Worm (Caenorhabditis elegans) whole organism, young adult: ENCODE results near the gene madf-9.
A peak's percentile ranks its signal among the peaks of the same experiment; 100 is the strongest.

Source experiments
- F23B12.7 ChIP-seq: sonication (generic microtip); optimal IDR thresholded peaks from 2 replicates; lab custom pipeline; 2017; ENCODE audit warnings: missing genetic modification characterization, mild to moderate bottlenecking, missing compliant biosample characterization, antibody characterized with exemption, moderate library complexity; ENCODE audit not compliant: insufficient read depth
- F39B2.1 ChIP-seq: fragments of 200-800 bp; sonication (Bioruptor generic); IDR thresholded peaks from 2 replicates; pipeline ENCODE4 v1.3.6; 2022; ENCODE audit warnings: missing genetic modification reagents, missing genetic modification characterization, missing compliant biosample characterization
- F55B11.4 ChIP-seq: sonication (generic microtip); optimal IDR thresholded peaks from 2 replicates; lab custom pipeline; 2016; ENCODE audit warnings: missing compliant biosample characterization, missing genetic modification characterization, borderline replicate concordance; ENCODE audit not compliant: insufficient read depth
- F57A8.1 ChIP-seq: fragments of 200-800 bp; sonication (Bioruptor generic); optimal IDR thresholded peaks from 2 replicates; lab custom pipeline; 2018; ENCODE audit warnings: mild to moderate bottlenecking, missing genetic modification characterization, moderate library complexity, missing compliant biosample characterization
- K12H6.12 ChIP-seq: fragments of 200-800 bp; sonication (Bioruptor generic); optimal IDR thresholded peaks from 2 replicates; lab custom pipeline; 2018; ENCODE audit warnings: mild to moderate bottlenecking, missing genetic modification characterization, missing compliant biosample characterization
- T26A5.8 ChIP-seq: sonication (generic microtip); optimal IDR thresholded peaks from 2 replicates; lab custom pipeline; 2016; ENCODE audit warnings: missing genetic modification characterization, missing compliant biosample characterization
- Y67H2A.10 ChIP-seq: fragments of 200-800 bp; sonication (Bioruptor generic); conservative IDR thresholded peaks from 2 replicates; pipeline ENCODE4 v1.3.6; 2022; ENCODE audit warnings: missing genetic modification reagents, missing genetic modification characterization, missing compliant biosample characterization
- Y79H2A.3 ChIP-seq: fragments of 200-800 bp; sonication (Bioruptor generic); conservative IDR thresholded peaks from 2 replicates; pipeline ENCODE4 v1.3.6; 2022; ENCODE audit warnings: missing genetic modification reagents, missing genetic modification characterization, missing compliant biosample characterization
- ZK185.1 ChIP-seq: sonication (generic microtip); optimal IDR thresholded peaks from 2 replicates; lab custom pipeline; 2016; ENCODE audit warnings: mild to moderate bottlenecking, missing genetic modification characterization, missing compliant biosample characterization; ENCODE audit not compliant: poor library complexity, severe bottlenecking
- attf-5 ChIP-seq: fragments of 200-800 bp; sonication (Bioruptor generic); optimal IDR thresholded peaks from 2 replicates; lab custom pipeline; 2018; ENCODE audit warnings: mild to moderate bottlenecking, missing genetic modification characterization, missing compliant biosample characterization
- bed-1 ChIP-seq: fragments of 200-800 bp; sonication (Bioruptor generic); IDR thresholded peaks from 2 replicates; pipeline ENCODE4 v1.3.6; 2022; ENCODE audit warnings: missing genetic modification reagents, missing genetic modification characterization, missing compliant biosample characterization
- cebp-1 ChIP-seq, 2 experiments: fragments of 200-800 bp in 1 of 2; sonication (Bioruptor generic) in 1 of 2; sonication (generic microtip) in 1 of 2; IDR thresholded peaks in 1 of 2; optimal IDR thresholded peaks in 1 of 2; 2 replicates each; pipeline versions ENCODE4 v1.3.6 to Lab custom; 2017 to 2022; ENCODE audit warnings: missing compliant biosample characterization in 2 of 2, missing genetic modification characterization in 2 of 2, mild to moderate bottlenecking in 1 of 2, missing genetic modification reagents in 1 of 2, moderate library complexity in 1 of 2
- ceh-79 ChIP-seq: sonication (generic microtip); optimal IDR thresholded peaks from 2 replicates; lab custom pipeline; 2017; ENCODE audit warnings: mild to moderate bottlenecking, missing genetic modification characterization, missing compliant biosample characterization
- ceh-91 ChIP-seq: fragments of 200-800 bp; sonication (Bioruptor generic); IDR thresholded peaks from 2 replicates; pipeline ENCODE4 v1.3.6; 2022; ENCODE audit warnings: missing genetic modification reagents, missing genetic modification characterization, missing compliant biosample characterization
- dox-1 ChIP-seq: fragments of 200-800 bp; sonication (Bioruptor generic); IDR thresholded peaks from 2 replicates; pipeline ENCODE4 v1.3.6; 2022; ENCODE audit warnings: missing genetic modification reagents, missing genetic modification characterization, missing compliant biosample characterization
- dpl-1 ChIP-seq: fragments of 150-350 bp; optimal IDR thresholded peaks from 2 replicates; lab custom pipeline; 2014; ENCODE audit warnings: missing biosample characterization, missing genetic modification reagents, missing genetic modification characterization
- efl-1 ChIP-seq: fragments of 150-350 bp; optimal IDR thresholded peaks from 2 replicates; lab custom pipeline; 2014; ENCODE audit warnings: missing biosample characterization, missing genetic modification reagents, missing genetic modification characterization
- ekl-4 ChIP-seq: fragments of 200-800 bp; sonication (Bioruptor generic); IDR thresholded peaks from 2 replicates; pipeline ENCODE4 v1.3.6; 2022; ENCODE audit warnings: missing genetic modification reagents, missing genetic modification characterization, missing compliant biosample characterization
- ets-4 ChIP-seq: fragments of 200-800 bp; sonication (Bioruptor generic); optimal IDR thresholded peaks from 2 replicates; lab custom pipeline; 2018; ENCODE audit warnings: mild to moderate bottlenecking, missing genetic modification characterization, missing compliant biosample characterization
- gei-17 ChIP-seq: fragments of 200-800 bp; sonication (Bioruptor generic); optimal IDR thresholded peaks from 2 replicates; lab custom pipeline; 2018; ENCODE audit warnings: mild to moderate bottlenecking, missing genetic modification characterization, missing compliant biosample characterization
- hmg-1.2 ChIP-seq: fragments of 200-800 bp; sonication (Bioruptor generic); IDR thresholded peaks from 2 replicates; pipeline ENCODE4 v1.3.6; 2022; ENCODE audit warnings: missing genetic modification reagents, missing genetic modification characterization, missing compliant biosample characterization
- let-607 ChIP-seq, 2 experiments: fragments of 200-800 bp in 1 of 2; sonication (Bioruptor generic) in 1 of 2; sonication (generic microtip) in 1 of 2; optimal IDR thresholded peaks; 2 replicates each; lab custom pipeline; 2016 to 2018; ENCODE audit warnings: mild to moderate bottlenecking in 2 of 2, missing compliant biosample characterization in 2 of 2, missing genetic modification characterization in 2 of 2, moderate library complexity in 2 of 2, missing genotype in 1 of 2
- lin-40 ChIP-seq: sonication (generic microtip); optimal IDR thresholded peaks from 2 replicates; lab custom pipeline; 2016; ENCODE audit warnings: missing genetic modification characterization, mild to moderate bottlenecking, missing compliant biosample characterization, missing genotype, missing genetic modification reagents
- madf-10 ChIP-seq: sonication (generic microtip); optimal IDR thresholded peaks from 2 replicates; lab custom pipeline; 2016; ENCODE audit warnings: mild to moderate bottlenecking, missing genetic modification characterization, missing compliant biosample characterization
- madf-3 ChIP-seq: fragments of 200-800 bp; sonication (Bioruptor generic); IDR thresholded peaks from 2 replicates; pipeline ENCODE4 v1.3.6; 2022; ENCODE audit warnings: missing genetic modification reagents, missing genetic modification characterization, missing compliant biosample characterization
- madf-8 ChIP-seq: fragments of 200-800 bp; sonication (Bioruptor generic); conservative IDR thresholded peaks from 2 replicates; pipeline ENCODE4 v1.3.6; 2022; ENCODE audit warnings: missing genetic modification reagents, missing genetic modification characterization, missing compliant biosample characterization
- mcd-1 ChIP-seq: fragments of 200-800 bp; sonication (Bioruptor generic); IDR thresholded peaks from 2 replicates; pipeline ENCODE4 v1.3.6; 2022; ENCODE audit warnings: missing genetic modification reagents, missing genetic modification characterization, missing compliant biosample characterization
- mel-28 ChIP-seq: sonication (generic microtip); optimal IDR thresholded peaks from 2 replicates; lab custom pipeline; 2016; ENCODE audit warnings: borderline replicate concordance, mild to moderate bottlenecking, missing genetic modification characterization, missing compliant biosample characterization
- nhr-80 ChIP-seq: sonication (generic microtip); optimal IDR thresholded peaks from 2 replicates; lab custom pipeline; 2016; ENCODE audit warnings: missing genetic modification characterization, missing compliant biosample characterization
- nhr-90 ChIP-seq: sonication (generic microtip); optimal IDR thresholded peaks from 2 replicates; lab custom pipeline; 2016; ENCODE audit warnings: missing genotype, mild to moderate bottlenecking, missing genetic modification characterization, missing compliant biosample characterization
- sea-2 ChIP-seq: fragments of 200-800 bp; sonication (Bioruptor generic); IDR thresholded peaks from 2 replicates; pipeline ENCODE4 v1.3.6; 2022; ENCODE audit warnings: missing genetic modification characterization, missing compliant biosample characterization
- snpc-1.3 ChIP-seq: sonication (generic microtip); optimal IDR thresholded peaks from 2 replicates; lab custom pipeline; 2017; ENCODE audit warnings: missing genetic modification characterization, mild to moderate bottlenecking, missing compliant biosample characterization, antibody characterized with exemption, moderate library complexity, missing genotype, missing genetic modification reagents; ENCODE audit not compliant: insufficient read depth
- sptf-2 ChIP-seq: fragments of 200-800 bp; sonication (Bioruptor generic); optimal IDR thresholded peaks from 2 replicates; lab custom pipeline; 2018; ENCODE audit warnings: mild to moderate bottlenecking, missing genetic modification characterization, missing compliant biosample characterization
- unc-62 ChIP-seq: fragments of 150-350 bp; optimal IDR thresholded peaks from 2 replicates; lab custom pipeline; 2014; ENCODE audit warnings: missing biosample characterization, missing genetic modification reagents, missing genetic modification characterization
- xnd-1 ChIP-seq: sonication (generic microtip); optimal IDR thresholded peaks from 2 replicates; lab custom pipeline; 2016; ENCODE audit warnings: missing genotype, missing genetic modification reagents, missing genetic modification characterization, missing compliant biosample characterization
- ztf-26 ChIP-seq: sonication (generic microtip); optimal IDR thresholded peaks from 2 replicates; lab custom pipeline; 2017; ENCODE audit warnings: missing genetic modification characterization, missing compliant biosample characterization
- ztf-6 ChIP-seq: fragments of 200-800 bp; sonication (Bioruptor generic); IDR thresholded peaks from 2 replicates; pipeline ENCODE4 v1.3.6; 2022; ENCODE audit warnings: missing genetic modification reagents, missing genetic modification characterization, missing compliant biosample characterization

madf-9 gene

ce11 chrIV:3652784-3653383 lies 16.0 kb downstream of the madf-9 start:
- TF ChIP-seq madf-3 (no peak), ceh-91 (GFP tag; lab: Robert Waterston, UW) (no peak), F57A8.1 (GFP tag; lab: Kevin White, UChicago) (no peak), madf-10 (tag; lab: Kevin White, UChicago) (no peak), F23B12.7 (tag; lab: Kevin White, UChicago) (no peak), K12H6.12 (tag; lab: Kevin White, UChicago) (no peak), sptf-2 (GFP tag; lab: Kevin White, UChicago) (no peak), nhr-90 (tag; lab: Kevin White, UChicago) (no peak), efl-1 (GFP tag; lab: Kevin White, UChicago) (no peak), ztf-26 (tag; lab: Kevin White, UChicago) (no peak), ekl-4 (GFP tag; lab: Robert Waterston, UW) (no peak), ZK185.1 (tag; lab: Kevin White, UChicago) (no peak), attf-5 (no peak), snpc-1.3 (tag; lab: Kevin White, UChicago) (no peak), let-607 (tag; optimal IDR thresholded peaks at IDR 0.05; lab: Kevin White, UChicago) (no peak), T26A5.8 (no peak), Y67H2A.10 (no peak), bed-1 (no peak)

- TF ChIP-seq F55B11.4 (tag; lab: Kevin White, UChicago) (no peak), K12H6.12 (tag; lab: Kevin White, UChicago) (no peak), sea-2 (GFP tag; lab: Robert Waterston, UW) (no peak), mel-28 (tag; lab: Kevin White, UChicago) (no peak), ztf-6 (GFP tag; lab: Robert Waterston, UW) (no peak), gei-17 (GFP tag; lab: Kevin White, UChicago) (no peak), bed-1 (no peak), hmg-1.2 (GFP tag; lab: Robert Waterston, UW) (peak; percentile 98), F39B2.1 (GFP tag; lab: Robert Waterston, UW) (no peak), mcd-1 (0 out of 2 replicates have a peak, but pooled peaks have one; percentile 10), Y79H2A.3 (GFP tag; lab: Robert Waterston, UW) (no peak), cebp-1 (GFP tag; IDR thresholded peaks at IDR 0.05; lab: Robert Waterston, UW) (no peak), cebp-1 (tag; optimal IDR thresholded peaks at IDR 0.05; lab: Kevin White, UChicago) (peak; percentile 14), lin-40 (tag; lab: Kevin White, UChicago) (peak; percentile 56), dpl-1 (GFP tag; lab: Kevin White, UChicago) (no peak), xnd-1 (no peak), madf-8 (GFP tag; lab: Robert Waterston, UW) (no peak), ceh-79 (tag; lab: Kevin White, UChicago) (no peak), nhr-80 (peak; percentile 25), dox-1 (GFP tag; lab: Robert Waterston, UW) (0 out of 2 replicates have a peak, but pooled peaks have one; percentile 21), unc-62 (GFP tag; lab: Kevin White, UChicago) (no peak), ztf-26 (tag; lab: Kevin White, UChicago) (peak; percentile 28), ets-4 (GFP tag; lab: Kevin White, UChicago) (no peak)
Observed at ce11 chrIV:3653420-3653823, 16.5 kb downstream of the madf-9 start.
